Worm (Caenorhabditis elegans): Measurements from ENCODE around the gene Y47D7A.11.

Gene Y47D7A.11

ce11 chrV:4414613-4415071 is 13.5 kb downstream of the Y47D7A.11 start, which contains the start of gene grl-5:
Gene grl-5, minus strand, starts transcription at chrV:4414663.
- TF ChIP-seq unc-62 (GFP tag; optimal IDR thresholded peaks at IDR 0.05 in 1 of 2) (peak in 1 of 2 experiments; percentile 84), unc-62 (tag; optimal IDR thresholded peaks at IDR 0.05) (no peak), hif-1 (tag; optimal IDR thresholded peaks at IDR 0.05) (no peak), aha-1 (tag) (peak; percentile 94), hlh-11 (tag; optimal IDR thresholded peaks at IDR 0.05) (peak; percentile 41)

DNA sequence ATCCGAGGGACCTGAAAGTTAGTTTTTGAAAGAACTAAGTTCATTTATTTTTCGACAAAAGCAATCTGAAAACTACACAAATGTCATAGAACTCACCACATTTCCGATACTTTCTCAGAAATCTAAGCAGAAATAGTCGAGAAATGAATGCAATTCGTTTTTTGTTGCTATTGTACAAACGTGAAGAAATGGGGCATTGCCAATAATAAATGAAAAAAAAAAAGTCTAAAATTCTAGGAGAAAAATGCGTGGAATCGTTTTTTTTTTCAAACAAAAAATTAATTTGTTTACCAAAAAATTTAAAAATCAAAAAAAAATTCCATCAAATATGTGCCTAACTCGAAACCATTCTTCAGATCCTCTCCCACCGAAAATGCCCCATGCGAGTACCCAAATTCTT is 16.4 kb downstream of the Y47D7A.11 start, which contains the start of gene Y47D7A.17:
Y47D7A.17 (minus strand) TSS at position 101 of the 400 bp plus-strand sequence.
- TF ChIP-seq dve-1 (tag; optimal IDR thresholded peaks at IDR 0.05; ENCODE audit: insufficient read depth) (no peak), aly-2 (tag; optimal IDR thresholded peaks at IDR 0.05) (no peak), nhr-48 (tag; optimal IDR thresholded peaks at IDR 0.05) (no peak), lin-38 (GFP tag; IDR thresholded peaks at IDR 0.05) (no peak), zip-11 (GFP tag; IDR thresholded peaks at IDR 0.05) (no peak), zfp-2 (tag; optimal IDR thresholded peaks at IDR 0.05) (no peak), cey-2 (tag; optimal IDR thresholded peaks at IDR 0.05; ENCODE audit: borderline replicate concordance, insufficient read depth) (no peak), mes-2 (tag; optimal IDR thresholded peaks at IDR 0.05; ENCODE audit: poor library complexity, severe bottlenecking) (no peak), hif-1 (tag; optimal IDR thresholded peaks at IDR 0.05) (no peak), nhr-41 (GFP tag; IDR thresholded peaks at IDR 0.05) (no peak), lin-39 (tag; optimal IDR thresholded peaks at IDR 0.05) (no peak), daf-12 (tag; optimal IDR thresholded peaks at IDR 0.05) (no peak), attf-4 (tag; optimal IDR thresholded peaks at IDR 0.05) (no peak), zfp-3 (GFP tag; conservative IDR thresholded peaks at IDR 0.05) (no peak), lir-3 (tag; optimal IDR thresholded peaks at IDR 0.05) (no peak), D1046.2 (GFP tag; IDR thresholded peaks at IDR 0.05) (no peak), T20F7.1 (GFP tag; optimal IDR thresholded peaks at IDR 0.05) (no peak), egl-27 (tag; optimal IDR thresholded peaks at IDR 0.05) (no peak), hmg-1.1 (GFP tag; IDR thresholded peaks at IDR 0.05) (no peak), saeg-2 (GFP tag; IDR thresholded peaks at IDR 0.05) (no peak)

DNA sequence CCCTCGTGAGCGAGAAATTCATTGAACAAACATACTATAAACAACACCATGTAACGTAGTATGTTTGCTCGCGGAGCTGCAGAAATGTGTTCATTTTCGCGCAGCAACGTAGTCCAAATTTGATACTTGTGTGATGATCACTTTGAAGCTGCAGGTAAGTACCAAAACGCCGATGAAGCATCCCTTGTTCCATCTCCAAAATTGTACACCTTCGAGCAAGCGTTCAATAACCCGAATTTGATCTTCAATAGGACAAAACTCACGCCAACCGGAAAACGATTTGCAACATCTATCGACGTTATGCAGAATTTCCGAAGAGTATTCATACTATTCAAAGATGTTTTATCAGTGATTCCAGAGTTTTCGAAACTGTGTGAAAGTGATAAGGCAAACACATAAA is 17.5 kb downstream of the Y47D7A.11 start, which contains the start of gene Y47D7A.3:
Y47D7A.3 (plus strand) TSS at position 301 of the 400 bp plus-strand sequence.
- TF ChIP-seq mxl-2 (GFP tag; conservative IDR thresholded peaks at IDR 0.05): no peak
- no peak for TF ChIP-seq nhr-77 (tag; optimal IDR thresholded peaks at IDR 0.05)
- no peak for TF ChIP-seq dmd-9 (GFP tag; IDR thresholded peaks at IDR 0.05)
- TF ChIP-seq sdz-12 (GFP tag; optimal IDR thresholded peaks at IDR 0.05): no peak
- TF ChIP-seq rbr-2 (tag; optimal IDR thresholded peaks at IDR 0.05): no peak
- TF ChIP-seq snpc-4 (tag; optimal IDR thresholded peaks at IDR 0.05): no peak

ce11 chrV:4407519-4407918 is 20.6 kb downstream of the Y47D7A.11 start, which contains the start of gene nhr-118:
Gene nhr-118, plus strand, starts transcription at chrV:4407819.
- TF ChIP-seq cey-2 (tag; optimal IDR thresholded peaks at IDR 0.05; ENCODE audit: borderline replicate concordance, insufficient read depth) (no peak), aha-1 (tag) (peak; percentile 9)

ce11 chrV:4401865-4402264 is 26.2 kb downstream of the Y47D7A.11 start, which contains the start of gene F13A2.5:
Gene F13A2.5, minus strand, starts transcription at chrV:4401965.
- TF ChIP-seq nhr-48 (tag; optimal IDR thresholded peaks at IDR 0.05) (no peak), aha-1 (tag) (peak; percentile 1), ZK546.5 (tag; optimal IDR thresholded peaks at IDR 0.05) (no peak), unc-62 (GFP tag; optimal IDR thresholded peaks at IDR 0.05 in 1 of 2) (no peak), unc-62 (tag; optimal IDR thresholded peaks at IDR 0.05) (no peak), nhr-25 (tag; optimal IDR thresholded peaks at IDR 0.05; ENCODE audit: borderline replicate concordance, insufficient read depth) (no peak)

Data from whole organism, L4 larva.